Worm (Caenorhabditis elegans) whole organism, L4 larva: ENCODE results near the gene F18G5.6.

Experiments used
- F10B5.3 ChIP-seq: sonication (generic microtip); optimal IDR thresholded peaks from 2 replicates; lab custom pipeline; 2016; ENCODE audit warnings: mild to moderate bottlenecking, missing genetic modification characterization, missing compliant biosample characterization
- T20F7.1 ChIP-seq: fragments of 200-800 bp; sonication (Bioruptor generic); optimal IDR thresholded peaks from 2 replicates; lab custom pipeline; 2018; ENCODE audit warnings: mild to moderate bottlenecking, missing genetic modification characterization, missing compliant biosample characterization
- T26A8.4 ChIP-seq: fragments of 200-800 bp; sonication (Bioruptor generic); IDR thresholded peaks from 2 replicates; pipeline ENCODE4 v1.3.6; 2022; ENCODE audit warnings: missing genetic modification characterization, missing compliant biosample characterization
- Y105C5A.15 ChIP-seq: fragments of 200-800 bp; sonication (Bioruptor generic); IDR thresholded peaks from 2 replicates; pipeline ENCODE4 v1.3.6; 2022; ENCODE audit warnings: missing genetic modification characterization, missing compliant biosample characterization
- Y5F2A.4 ChIP-seq: fragments of 200-800 bp; sonication (Bioruptor generic); optimal IDR thresholded peaks from 2 replicates; lab custom pipeline; 2018; ENCODE audit warnings: mild to moderate bottlenecking, missing genetic modification characterization, missing compliant biosample characterization
- ZK337.2 ChIP-seq: fragments of 200-800 bp; sonication (Bioruptor generic); IDR thresholded peaks from 2 replicates; pipeline ENCODE4 v1.3.6; 2022; ENCODE audit warnings: missing genetic modification reagents, missing genetic modification characterization, missing compliant biosample characterization
- ceh-32 ChIP-seq: sonication (generic microtip); optimal IDR thresholded peaks from 2 replicates; lab custom pipeline; 2016; ENCODE audit warnings: mild to moderate bottlenecking, missing genetic modification characterization, missing compliant biosample characterization; ENCODE audit not compliant: poor library complexity
- ceh-62 ChIP-seq: sonication (generic microtip); optimal IDR thresholded peaks from 2 replicates; lab custom pipeline; 2017; ENCODE audit warnings: missing biosample characterization, missing genetic modification characterization
- cey-2 ChIP-seq: sonication (generic microtip); optimal IDR thresholded peaks from 3 replicates; lab custom pipeline; 2017; ENCODE audit warnings: missing genetic modification characterization, mild to moderate bottlenecking, missing compliant biosample characterization, antibody characterized with exemption, borderline replicate concordance; ENCODE audit not compliant: insufficient read depth
- daf-12 ChIP-seq: fragments of 150-350 bp; optimal IDR thresholded peaks from 2 replicates; lab custom pipeline; 2014; ENCODE audit warnings: missing biosample characterization, missing genetic modification reagents, missing genetic modification characterization
- daf-16 ChIP-seq, 3 experiments: sonication (generic microtip); optimal IDR thresholded peaks; 2 replicates each; lab custom pipeline; 2016 to 2017; ENCODE audit warnings: missing genetic modification characterization in 3 of 3, missing genetic modification reagents in 3 of 3, mild to moderate bottlenecking in 2 of 3, missing compliant biosample characterization in 2 of 3, missing biosample characterization in 1 of 3, moderate library complexity in 1 of 3
- daf-8 ChIP-seq: fragments of 200-800 bp; sonication (Bioruptor generic); IDR thresholded peaks from 2 replicates; pipeline ENCODE4 v1.3.6; 2022; ENCODE audit warnings: missing genetic modification characterization, missing compliant biosample characterization
- dmd-9 ChIP-seq: fragments of 200-800 bp; sonication (Bioruptor generic); IDR thresholded peaks from 2 replicates; pipeline ENCODE4 v1.3.6; 2022; ENCODE audit warnings: missing genetic modification reagents, missing genetic modification characterization, missing compliant biosample characterization
- dve-1 ChIP-seq: sonication (generic microtip); optimal IDR thresholded peaks from 2 replicates; lab custom pipeline; 2017; ENCODE audit warnings: antibody characterized with exemption, mild to moderate bottlenecking, missing genetic modification characterization, missing compliant biosample characterization; ENCODE audit not compliant: insufficient read depth
- egl-27 ChIP-seq: sonication (generic microtip); optimal IDR thresholded peaks from 3 replicates; lab custom pipeline; 2017; ENCODE audit warnings: missing biosample characterization, missing genetic modification reagents, missing genetic modification characterization
- gei-8 ChIP-seq: fragments of 200-800 bp; sonication (Bioruptor generic); optimal IDR thresholded peaks from 2 replicates; lab custom pipeline; 2018; ENCODE audit warnings: mild to moderate bottlenecking, missing genetic modification characterization, missing compliant biosample characterization
- hlh-30 ChIP-seq: sonication (generic microtip); optimal IDR thresholded peaks from 2 replicates; lab custom pipeline; 2017; ENCODE audit warnings: antibody characterized with exemption, mild to moderate bottlenecking, missing genetic modification characterization, missing compliant biosample characterization; ENCODE audit not compliant: insufficient read depth
- hmg-1.1 ChIP-seq: fragments of 200-800 bp; sonication (Bioruptor generic); IDR thresholded peaks from 2 replicates; pipeline ENCODE4 v1.3.6; 2022; ENCODE audit warnings: missing genetic modification reagents, missing genetic modification characterization, missing compliant biosample characterization
- lim-7 ChIP-seq: fragments of 200-800 bp; sonication (Bioruptor generic); IDR thresholded peaks from 2 replicates; pipeline ENCODE4 v1.3.6; 2022; ENCODE audit warnings: missing genetic modification characterization, missing compliant biosample characterization
- lin-1 ChIP-seq: fragments of 200-800 bp; sonication (Bioruptor generic); IDR thresholded peaks from 2 replicates; pipeline ENCODE4 v1.3.6; 2022; ENCODE audit warnings: missing genetic modification reagents, missing genetic modification characterization, missing compliant biosample characterization
- lin-15B ChIP-seq: fragments of 150-350 bp; sonication (generic microtip); optimal IDR thresholded peaks from 3 replicates; lab custom pipeline; 2014; ENCODE audit warnings: missing biosample characterization, missing genetic modification characterization
- lin-29 ChIP-seq: fragments of 200-800 bp; sonication (Bioruptor generic); IDR thresholded peaks from 2 replicates; pipeline ENCODE4 v1.3.6; 2022; ENCODE audit warnings: missing genetic modification reagents, missing genetic modification characterization, missing compliant biosample characterization
- lsy-2 ChIP-seq, 2 experiments: fragments of 150-350 bp in 1 of 2; sonication (generic microtip) in 1 of 2; optimal IDR thresholded peaks; 2 replicates each; lab custom pipeline; 2014 to 2017; ENCODE audit warnings: missing biosample characterization in 2 of 2, missing genetic modification characterization in 2 of 2
- madf-5 ChIP-seq, 2 experiments: fragments of 200-800 bp; sonication (Bioruptor generic); IDR thresholded peaks; 2 replicates each; pipeline ENCODE4 v1.3.6; 2022; ENCODE audit warnings: missing compliant biosample characterization in 2 of 2, missing genetic modification characterization in 2 of 2
- madf-9 ChIP-seq: fragments of 200-800 bp; sonication (Bioruptor generic); conservative IDR thresholded peaks from 2 replicates; pipeline ENCODE4 v1.3.6; 2022; ENCODE audit warnings: missing genetic modification reagents, missing genetic modification characterization, missing compliant biosample characterization
- mdl-1 ChIP-seq, 2 experiments: fragments of 150-350 bp in 1 of 2; sonication (generic microtip) in 1 of 2; optimal IDR thresholded peaks; 2 replicates each; lab custom pipeline; 2014 to 2017; ENCODE audit warnings: missing biosample characterization in 2 of 2, missing genetic modification characterization in 2 of 2
- mxl-2 ChIP-seq: fragments of 200-800 bp; sonication (Bioruptor generic); conservative IDR thresholded peaks from 2 replicates; pipeline ENCODE4 v1.3.6; 2022; ENCODE audit warnings: missing genetic modification reagents, missing genetic modification characterization, missing compliant biosample characterization
- nhr-10 ChIP-seq: fragments of 150-350 bp; optimal IDR thresholded peaks from 2 replicates; lab custom pipeline; 2014; ENCODE audit warnings: missing biosample characterization, missing genetic modification characterization
- nhr-102 ChIP-seq: sonication (generic microtip); optimal IDR thresholded peaks from 2 replicates; lab custom pipeline; 2016; ENCODE audit warnings: mild to moderate bottlenecking, missing genetic modification characterization, moderate library complexity, missing compliant biosample characterization
- nhr-111 ChIP-seq: fragments of 200-800 bp; sonication (Bioruptor generic); optimal IDR thresholded peaks from 2 replicates; lab custom pipeline; 2018; ENCODE audit warnings: mild to moderate bottlenecking, missing genetic modification characterization, missing compliant biosample characterization
- nhr-237 ChIP-seq: sonication (generic microtip); optimal IDR thresholded peaks from 2 replicates; lab custom pipeline; 2017; ENCODE audit warnings: missing biosample characterization, missing genetic modification characterization
- php-3 ChIP-seq: fragments of 200-800 bp; sonication (Bioruptor generic); IDR thresholded peaks from 2 replicates; pipeline ENCODE4 v1.3.6; 2022; ENCODE audit warnings: missing genetic modification reagents, missing genetic modification characterization, missing compliant biosample characterization
- rbr-2 ChIP-seq: sonication (generic microtip); optimal IDR thresholded peaks from 2 replicates; lab custom pipeline; 2016; ENCODE audit warnings: missing genotype, missing genetic modification characterization, missing compliant biosample characterization
- saeg-2 ChIP-seq: fragments of 200-800 bp; sonication (Bioruptor generic); IDR thresholded peaks from 2 replicates; pipeline ENCODE4 v1.3.6; 2022; ENCODE audit warnings: missing genetic modification reagents, missing genetic modification characterization, missing compliant biosample characterization
- set-16 ChIP-seq: fragments of 200-800 bp; sonication (Bioruptor generic); IDR thresholded peaks from 2 replicates; pipeline ENCODE4 v1.3.6; 2022; ENCODE audit warnings: missing genetic modification reagents, missing genetic modification characterization, missing compliant biosample characterization
- skn-1 ChIP-seq: fragments of 150-350 bp; optimal IDR thresholded peaks from 2 replicates; lab custom pipeline; 2014; ENCODE audit warnings: missing biosample characterization, missing genetic modification characterization
- snpc-4 ChIP-seq: fragments of 150-350 bp; optimal IDR thresholded peaks from 2 replicates; lab custom pipeline; 2014; ENCODE audit warnings: missing biosample characterization, missing genetic modification characterization
- unc-39 ChIP-seq: sonication (generic microtip); optimal IDR thresholded peaks from 2 replicates; lab custom pipeline; 2017; ENCODE audit warnings: missing biosample characterization, missing genetic modification characterization
- unc-62 ChIP-seq, 3 experiments: fragments of 150-350 bp in 1 of 3; sonication (generic microtip); optimal IDR thresholded peaks in 2 of 3; peaks in 1 of 3; 1 replicate in 1 of 3; 2 replicates in 2 of 3; lab custom pipeline; 2014 to 2017; ENCODE audit warnings: missing biosample characterization in 3 of 3, missing genetic modification characterization in 3 of 3, missing genetic modification reagents in 3 of 3, missing genotype in 1 of 3
- vab-7 ChIP-seq: fragments of 200-800 bp; sonication (Bioruptor generic); IDR thresholded peaks from 2 replicates; pipeline ENCODE4 v1.3.6; 2022; ENCODE audit warnings: missing genetic modification reagents, missing genetic modification characterization, missing compliant biosample characterization
- zag-1 ChIP-seq: fragments of 150-350 bp; optimal IDR thresholded peaks from 2 replicates; lab custom pipeline; 2014; ENCODE audit warnings: missing biosample characterization, missing genetic modification characterization
- zfp-2 ChIP-seq: sonication (generic microtip); optimal IDR thresholded peaks from 2 replicates; lab custom pipeline; 2016; ENCODE audit warnings: mild to moderate bottlenecking, missing genetic modification characterization, missing compliant biosample characterization
- zfp-3 ChIP-seq: fragments of 200-800 bp; sonication (Bioruptor generic); conservative IDR thresholded peaks from 2 replicates; pipeline ENCODE4 v1.3.6; 2022; ENCODE audit warnings: missing genetic modification reagents, missing genetic modification characterization, missing compliant biosample characterization
- ztf-11 ChIP-seq: fragments of 150-350 bp; optimal IDR thresholded peaks from 2 replicates; lab custom pipeline; 2014; ENCODE audit warnings: missing biosample characterization, missing genetic modification characterization

Gene F18G5.6

DNA sequence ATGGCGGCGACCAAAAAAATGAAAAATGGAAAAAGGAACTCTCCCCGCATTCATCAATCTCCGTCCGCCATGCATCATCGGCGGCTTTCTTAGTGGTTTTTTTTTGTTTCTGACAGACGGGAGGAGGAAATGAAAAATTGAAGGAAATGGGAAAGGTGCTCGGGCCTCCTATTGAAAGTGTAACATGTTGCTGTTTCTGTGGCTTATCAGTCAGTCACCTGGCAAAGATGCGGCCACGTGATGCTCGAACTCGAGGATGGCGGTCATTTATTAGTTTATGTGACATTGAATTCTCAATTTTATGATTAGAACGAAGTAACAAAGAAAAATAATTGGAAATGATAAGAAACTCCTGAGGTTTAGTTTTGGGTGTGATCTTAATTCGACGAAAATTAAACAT lies 505 bp upstream of the F18G5.6 start (continued):
- no peak for TF ChIP-seq lin-29 (GFP tag; lab: Robert Waterston, UW)
- peak; percentile 5 to 18 for TF ChIP-seq daf-16 (GFP tag; optimal IDR thresholded peaks at IDR 0.05; lab: Kevin White, UChicago)
- TF ChIP-seq daf-16 (tag; optimal IDR thresholded peaks at IDR 0.05; lab: Kevin White, UChicago): peak; percentile 91
- peak; percentile 72 for TF ChIP-seq lin-1 (GFP tag; lab: Robert Waterston, UW)
- no peak for TF ChIP-seq gei-8 (GFP tag; lab: Kevin White, UChicago)
- TF ChIP-seq skn-1 (tag; lab: Kevin White, UChicago): no peak
- no peak for TF ChIP-seq hmg-1.1
- no peak for TF ChIP-seq lin-15B (tag; lab: Kevin White, UChicago)
- TF ChIP-seq T20F7.1: peak; percentile 8
- no peak for TF ChIP-seq ZK337.2 (GFP tag; lab: Robert Waterston, UW)
- TF ChIP-seq madf-9 (GFP tag; lab: Robert Waterston, UW): 0 out of 2 replicates have a peak, but pooled peaks have one; percentile 27
- no peak for TF ChIP-seq zfp-2 (tag; lab: Kevin White, UChicago)
- TF ChIP-seq lim-7 (GFP tag; lab: Robert Waterston, UW): peak; percentile 37; the same call in 1 of the 2 replicates
- TF ChIP-seq mdl-1 (tag; optimal IDR thresholded peaks at IDR 0.05; lab: Kevin White, UChicago): peak in 1 of 2 experiments; percentile 60
- 0 out of 2 replicates have a peak, but pooled peaks have one; percentile 38 for TF ChIP-seq zfp-3 (GFP tag; lab: Robert Waterston, UW)
- TF ChIP-seq ceh-62: no peak
- no peak; the same call in 1 of the 2 replicates for TF ChIP-seq set-16 (GFP tag; lab: Robert Waterston, UW)
- peak; percentile 90 for TF ChIP-seq dve-1 (tag; lab: Kevin White, UChicago)
- no peak for TF ChIP-seq dmd-9 (GFP tag; lab: Robert Waterston, UW)
- 0 out of 2 replicates have a peak, but pooled peaks have one; percentile 25 for TF ChIP-seq mxl-2 (GFP tag; lab: Robert Waterston, UW)
- TF ChIP-seq T26A8.4 (GFP tag; lab: Robert Waterston, UW): 0 out of 2 replicates have a peak, but pooled peaks have one; percentile 31
- no peak for TF ChIP-seq zag-1 (tag; lab: Kevin White, UChicago)
- no peak for TF ChIP-seq F10B5.3 (tag; lab: Kevin White, UChicago)
- TF ChIP-seq ztf-11 (tag; lab: Kevin White, UChicago): no peak
- peak in 1 of 2 experiments; percentile 43 for TF ChIP-seq lsy-2 (tag; optimal IDR thresholded peaks at IDR 0.05; lab: Kevin White, UChicago)
- no peak for TF ChIP-seq madf-5 (GFP tag; IDR thresholded peaks at IDR 0.05; lab: Robert Waterston, UW)

DNA sequence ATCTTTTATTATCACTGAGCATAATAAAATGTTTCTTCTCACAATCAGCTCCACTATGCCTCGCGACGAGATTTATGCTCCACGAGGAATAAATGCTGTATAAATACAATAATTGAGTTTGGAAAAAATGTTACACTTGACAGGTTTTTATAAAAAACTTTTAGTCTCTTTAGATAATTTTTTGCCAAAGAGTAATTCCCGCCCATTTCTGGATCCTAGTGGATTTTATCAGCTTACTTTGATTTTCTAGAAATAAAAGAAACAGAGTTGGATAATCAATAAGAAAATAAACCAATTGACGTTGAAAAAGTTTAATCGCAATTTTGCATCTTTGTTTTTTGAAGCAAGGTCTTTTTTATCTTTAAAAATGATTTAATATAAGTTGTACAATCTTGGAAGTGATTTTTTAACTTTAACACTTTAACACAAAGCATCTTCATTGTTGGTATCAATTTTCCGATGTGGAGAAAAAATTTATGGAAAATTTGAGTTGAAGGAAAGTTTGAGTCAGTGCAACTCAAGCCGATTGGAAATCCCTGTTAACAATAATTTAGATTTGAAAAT lies 2.4 kb downstream of the F18G5.6 start:
- TF ChIP-seq nhr-10 (tag; lab: Kevin White, UChicago) (no peak), Y5F2A.4 (no peak), unc-39 (no peak), nhr-237 (tag; lab: Kevin White, UChicago) (no peak), unc-62 (GFP tag; optimal IDR thresholded peaks at IDR 0.05 in 1 of 2; lab: Kevin White, UChicago) (no peak), unc-62 (tag; optimal IDR thresholded peaks at IDR 0.05; lab: Kevin White, UChicago) (no peak), lin-1 (GFP tag; lab: Robert Waterston, UW) (no peak), snpc-4 (tag; lab: Kevin White, UChicago) (no peak), Y105C5A.15 (no peak), daf-16 (GFP tag; optimal IDR thresholded peaks at IDR 0.05; lab: Kevin White, UChicago) (no peak), daf-16 (tag; optimal IDR thresholded peaks at IDR 0.05; lab: Kevin White, UChicago) (no peak), ztf-11 (tag; lab: Kevin White, UChicago) (no peak), ceh-32 (tag; lab: Kevin White, UChicago) (no peak), gei-8 (GFP tag; lab: Kevin White, UChicago) (no peak), daf-8 (GFP tag; lab: Robert Waterston, UW) (no peak), madf-9 (GFP tag; lab: Robert Waterston, UW) (no peak), T26A8.4 (GFP tag; lab: Robert Waterston, UW) (no peak; the same call in 1 of the 2 replicates), dve-1 (tag; lab: Kevin White, UChicago) (peak; percentile 54), hlh-30 (tag; lab: Kevin White, UChicago) (no peak), php-3 (GFP tag; lab: Robert Waterston, UW) (peak; percentile 41; the same call in 1 of the 2 replicates), rbr-2 (no peak), mdl-1 (tag; optimal IDR thresholded peaks at IDR 0.05; lab: Kevin White, UChicago) (no peak), daf-12 (tag; lab: Kevin White, UChicago) (no peak), madf-5 (GFP tag; IDR thresholded peaks at IDR 0.05; lab: Robert Waterston, UW) (no peak), saeg-2 (GFP tag; lab: Robert Waterston, UW) (no peak), nhr-111 (no peak), cey-2 (tag; lab: Kevin White, UChicago) (no peak), zfp-2 (tag; lab: Kevin White, UChicago) (no peak), vab-7 (GFP tag; lab: Robert Waterston, UW) (no peak), nhr-102 (peak; percentile 47), lsy-2 (tag; optimal IDR thresholded peaks at IDR 0.05; lab: Kevin White, UChicago) (no peak), egl-27 (tag; lab: Kevin White, UChicago) (no peak), zfp-3 (GFP tag; lab: Robert Waterston, UW) (peak; percentile 60; the same call in 1 of the 2 replicates)
